Fruit fly (Drosophila melanogaster): ENCODE data around the gene CG42507.

Gene CG42507

DNA sequence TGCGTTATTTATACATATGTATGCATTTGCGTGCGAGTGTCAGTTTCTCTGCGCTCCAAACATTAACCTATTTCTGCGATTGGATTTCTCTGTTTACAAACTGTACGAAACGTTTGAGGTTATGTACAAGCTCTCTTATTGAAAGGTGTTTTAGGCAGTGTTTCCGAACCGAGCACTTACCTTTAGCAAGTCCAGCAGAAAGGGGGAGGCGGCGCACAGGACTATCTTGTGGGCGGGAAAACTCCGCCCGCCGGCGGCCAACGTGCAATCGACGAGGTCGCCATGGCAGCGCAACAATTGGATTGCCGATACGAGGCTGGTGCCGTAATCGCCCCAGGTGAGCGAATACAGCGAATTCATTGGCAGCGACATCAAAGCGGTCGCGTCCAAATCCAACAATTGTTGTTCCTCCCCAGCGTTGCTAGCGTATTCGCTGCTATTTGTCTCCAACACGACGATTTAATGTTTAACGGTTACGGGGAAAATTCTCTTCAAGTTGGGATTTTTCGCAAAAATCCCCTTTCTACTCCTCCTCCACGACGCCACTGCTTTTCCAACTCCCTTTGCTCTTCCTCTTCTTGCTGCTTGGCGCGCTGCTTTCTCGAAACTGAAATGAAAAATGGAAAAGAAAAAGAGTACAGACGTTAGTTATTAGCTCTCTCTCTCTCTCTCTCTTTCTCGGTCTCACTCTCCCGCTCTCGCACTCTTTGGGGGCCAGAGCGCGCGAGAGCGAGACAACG is 868 bp downstream of the CG42507 start (continued):
- peak; percentile 89 for TF ChIP-seq CG5953 (GFP tag; IDR thresholded peaks at IDR 0.05)
- TF ChIP-seq CG9797 (GFP tag; optimal IDR thresholded peaks at IDR 0.05), result no peak
- TF ChIP-seq phol (tag; optimal IDR thresholded peaks at IDR 0.05), result peak; percentile 85
- TF ChIP-seq CG30403 (GFP tag; optimal IDR thresholded peaks at IDR 0.05), result peak; percentile 91
- peak; percentile 84 for TF ChIP-seq PHDP (tag; optimal IDR thresholded peaks at IDR 0.05)
- TF ChIP-seq CG2202 (tag; optimal IDR thresholded peaks at IDR 0.05), result peak; percentile 44
- TF ChIP-seq Rx (GFP tag; IDR thresholded peaks at IDR 0.05), result peak; percentile 88
- TF ChIP-seq CG1603 (tag; optimal IDR thresholded peaks at IDR 0.05), result peak; percentile 92
- peak; percentile 88 for TF ChIP-seq al (GFP tag; IDR thresholded peaks at IDR 0.05)
- peak; percentile 70 for TF ChIP-seq CG6254 (GFP tag; optimal IDR thresholded peaks at IDR 0.05)
- TF ChIP-seq ranshi (GFP tag; IDR thresholded peaks at IDR 0.05), result peak; percentile 88
- TF ChIP-seq danr (GFP tag; IDR thresholded peaks at IDR 0.05), result 0 out of 2 replicates have a peak, but pooled peaks have one; percentile 57
- peak; percentile 85 for TF ChIP-seq CG11504 (tag; optimal IDR thresholded peaks at IDR 0.05)
- TF ChIP-seq esg (GFP tag; conservative IDR thresholded peaks at IDR 0.05), result peak; percentile 87
- peak; percentile 26 for TF ChIP-seq CG30020 (tag; optimal IDR thresholded peaks at IDR 0.05)
- peak; percentile 92 for TF ChIP-seq CG10366 (GFP tag; IDR thresholded peaks at IDR 0.05)
- peak; percentile 75 for TF ChIP-seq Six4 (GFP tag; optimal IDR thresholded peaks at IDR 0.05)
- TF ChIP-seq CG17186 (GFP tag; optimal IDR thresholded peaks at IDR 0.05), result peak; percentile 50
- peak; percentile 73 for TF ChIP-seq btn (GFP tag; optimal IDR thresholded peaks at IDR 0.05)
- peak; percentile 90 for TF ChIP-seq CG32772 (GFP tag; IDR thresholded peaks at IDR 0.05)
- TF ChIP-seq CG3065 (GFP tag; optimal IDR thresholded peaks at IDR 0.05), result peak; percentile 43
- peak; percentile 90 for TF ChIP-seq Fer1 (GFP tag; optimal IDR thresholded peaks at IDR 0.05)
- peak; percentile 94 for TF ChIP-seq zfh2 (GFP tag; optimal IDR thresholded peaks at IDR 0.05)
- TF ChIP-seq Dfd (GFP tag; optimal IDR thresholded peaks at IDR 0.05), result no peak
- TF ChIP-seq cwo (GFP tag; optimal IDR thresholded peaks at IDR 0.05), result peak; percentile 79
- peak; percentile 84 for TF ChIP-seq CG4820 (GFP tag; optimal IDR thresholded peaks at IDR 0.05)
- peak; percentile 74 for TF ChIP-seq CG14965 (GFP tag; optimal IDR thresholded peaks at IDR 0.05; ENCODE audit: borderline replicate concordance)
- TF ChIP-seq wek (GFP tag; optimal IDR thresholded peaks at IDR 0.05), result peak; percentile 68
- TF ChIP-seq MBD-R2 (GFP tag; IDR thresholded peaks at IDR 0.05), result peak; percentile 76
- peak; percentile 64; the same call in 1 of the 2 replicates for TF ChIP-seq E2f2 (GFP tag; IDR thresholded peaks at IDR 0.05)
- peak; percentile 64 for TF ChIP-seq CG17829 (tag; optimal IDR thresholded peaks at IDR 0.05)
- TF ChIP-seq H15 (GFP tag; IDR thresholded peaks at IDR 0.05), result peak; percentile 89
- peak; percentile 93 for TF ChIP-seq caup (GFP tag; optimal IDR thresholded peaks at IDR 0.05; ENCODE audit: severe bottlenecking)
- peak; percentile 86 for TF ChIP-seq Dek (tag; optimal IDR thresholded peaks at IDR 0.05)
- TF ChIP-seq Side (GFP tag; optimal IDR thresholded peaks at IDR 0.05), result peak; percentile 82
- no peak for TF ChIP-seq tna (GFP tag; IDR thresholded peaks at IDR 0.05; ENCODE audit: partially characterized antibody)
- peak; percentile 89 for TF ChIP-seq chn (GFP tag; optimal IDR thresholded peaks at IDR 0.05)
- no peak for TF ChIP-seq chinmo (GFP tag; IDR thresholded peaks at IDR 0.05; ENCODE audit: partially characterized antibody)
- peak; percentile 89 for TF ChIP-seq HHEX (GFP tag; optimal IDR thresholded peaks at IDR 0.05)
- TF ChIP-seq dpn (GFP tag; optimal IDR thresholded peaks at IDR 0.05), result peak; percentile 90 to 92
- TF ChIP-seq Bdp1 (GFP tag; optimal IDR thresholded peaks at IDR 0.05), result peak; percentile 80
- peak; percentile 85 for TF ChIP-seq tup (GFP tag; optimal IDR thresholded peaks at IDR 0.05)
- TF ChIP-seq CG13775 (GFP tag; optimal IDR thresholded peaks at IDR 0.05), result peak; percentile 87
- TF ChIP-seq CG17802 (tag; optimal IDR thresholded peaks at IDR 0.05), result peak; percentile 56
- TF ChIP-seq Deaf1 (tag; optimal IDR thresholded peaks at IDR 0.05), result peak; percentile 37
- peak; percentile 96 for TF ChIP-seq rib (GFP tag; IDR thresholded peaks at IDR 0.05)
- TF ChIP-seq CG8944 (GFP tag; optimal IDR thresholded peaks at IDR 0.05), result peak; percentile 91
- peak; percentile 83 to 84 for TF ChIP-seq chif (GFP tag; optimal IDR thresholded peaks at IDR 0.05)
- TF ChIP-seq nom (GFP tag; optimal IDR thresholded peaks at IDR 0.05), result peak; percentile 55
